Worm (Caenorhabditis elegans) whole organism, young adult: Measurements from ENCODE around the gene rsp-6.

Source experiments
- B0035.1 ChIP-seq: sonication (generic microtip); optimal IDR thresholded peaks from 2 replicates; lab custom pipeline; 2016; ENCODE audit warnings: missing genetic modification characterization, mild to moderate bottlenecking, missing compliant biosample characterization, missing genotype, missing genetic modification reagents
- B0336.3 ChIP-seq: fragments of 200-800 bp; sonication (Bioruptor generic); IDR thresholded peaks from 2 replicates; pipeline ENCODE4 v1.3.6; 2022; ENCODE audit warnings: missing genetic modification characterization, missing compliant biosample characterization
- F10E7.11 ChIP-seq: sonication (generic microtip); optimal IDR thresholded peaks from 2 replicates; lab custom pipeline; 2017; ENCODE audit warnings: mild to moderate bottlenecking, missing genetic modification characterization, moderate library complexity, missing compliant biosample characterization
- F22D6.2 ChIP-seq: sonication (generic microtip); optimal IDR thresholded peaks from 2 replicates; lab custom pipeline; 2016; ENCODE audit warnings: mild to moderate bottlenecking, missing genetic modification characterization, missing compliant biosample characterization
- F57A8.1 ChIP-seq: fragments of 200-800 bp; sonication (Bioruptor generic); optimal IDR thresholded peaks from 2 replicates; lab custom pipeline; 2018; ENCODE audit warnings: mild to moderate bottlenecking, missing genetic modification characterization, moderate library complexity, missing compliant biosample characterization
- T26A5.8 ChIP-seq: sonication (generic microtip); optimal IDR thresholded peaks from 2 replicates; lab custom pipeline; 2016; ENCODE audit warnings: missing genetic modification characterization, missing compliant biosample characterization
- Y67H2A.10 ChIP-seq: fragments of 200-800 bp; sonication (Bioruptor generic); conservative IDR thresholded peaks from 2 replicates; pipeline ENCODE4 v1.3.6; 2022; ENCODE audit warnings: missing genetic modification reagents, missing genetic modification characterization, missing compliant biosample characterization
- Y79H2A.3 ChIP-seq: fragments of 200-800 bp; sonication (Bioruptor generic); conservative IDR thresholded peaks from 2 replicates; pipeline ENCODE4 v1.3.6; 2022; ENCODE audit warnings: missing genetic modification reagents, missing genetic modification characterization, missing compliant biosample characterization
- aptf-3 ChIP-seq: fragments of 200-800 bp; sonication (Bioruptor generic); IDR thresholded peaks from 2 replicates; pipeline ENCODE4 v1.3.6; 2022; ENCODE audit warnings: missing genetic modification characterization, missing compliant biosample characterization
- attf-5 ChIP-seq: fragments of 200-800 bp; sonication (Bioruptor generic); optimal IDR thresholded peaks from 2 replicates; lab custom pipeline; 2018; ENCODE audit warnings: mild to moderate bottlenecking, missing genetic modification characterization, missing compliant biosample characterization
- attf-6 ChIP-seq: fragments of 200-800 bp; sonication (Bioruptor generic); IDR thresholded peaks from 2 replicates; pipeline ENCODE4 v1.3.6; 2022; ENCODE audit warnings: missing genetic modification reagents, missing genetic modification characterization, missing compliant biosample characterization
- bed-1 ChIP-seq: fragments of 200-800 bp; sonication (Bioruptor generic); IDR thresholded peaks from 2 replicates; pipeline ENCODE4 v1.3.6; 2022; ENCODE audit warnings: missing genetic modification reagents, missing genetic modification characterization, missing compliant biosample characterization
- ceh-79 ChIP-seq: sonication (generic microtip); optimal IDR thresholded peaks from 2 replicates; lab custom pipeline; 2017; ENCODE audit warnings: mild to moderate bottlenecking, missing genetic modification characterization, missing compliant biosample characterization
- dox-1 ChIP-seq: fragments of 200-800 bp; sonication (Bioruptor generic); IDR thresholded peaks from 2 replicates; pipeline ENCODE4 v1.3.6; 2022; ENCODE audit warnings: missing genetic modification reagents, missing genetic modification characterization, missing compliant biosample characterization
- egrh-3 ChIP-seq: fragments of 200-800 bp; sonication (Bioruptor generic); IDR thresholded peaks from 2 replicates; pipeline ENCODE4 v1.3.6; 2022; ENCODE audit warnings: missing genetic modification reagents, missing genetic modification characterization, missing compliant biosample characterization
- fkh-3 ChIP-seq: sonication (generic microtip); optimal IDR thresholded peaks from 2 replicates; lab custom pipeline; 2016; ENCODE audit warnings: mild to moderate bottlenecking, missing genetic modification characterization, missing compliant biosample characterization
- hrde-1 ChIP-seq: sonication (generic microtip); optimal IDR thresholded peaks from 2 replicates; lab custom pipeline; 2016; ENCODE audit warnings: missing genetic modification characterization, mild to moderate bottlenecking, missing compliant biosample characterization, moderate library complexity, missing genotype, missing genetic modification reagents, borderline replicate concordance
- lag-1 ChIP-seq: fragments of 200-800 bp; sonication (Bioruptor generic); IDR thresholded peaks from 2 replicates; pipeline ENCODE4 v1.3.6; 2022; ENCODE audit warnings: missing genetic modification reagents, missing genetic modification characterization, missing compliant biosample characterization
- mel-28 ChIP-seq: sonication (generic microtip); optimal IDR thresholded peaks from 2 replicates; lab custom pipeline; 2016; ENCODE audit warnings: borderline replicate concordance, mild to moderate bottlenecking, missing genetic modification characterization, missing compliant biosample characterization
- nhr-120 ChIP-seq: fragments of 200-800 bp; sonication (Bioruptor generic); IDR thresholded peaks from 2 replicates; pipeline ENCODE4 v1.3.6; 2022; ENCODE audit warnings: missing genetic modification characterization, missing compliant biosample characterization
- nhr-80 ChIP-seq: sonication (generic microtip); optimal IDR thresholded peaks from 2 replicates; lab custom pipeline; 2016; ENCODE audit warnings: missing genetic modification characterization, missing compliant biosample characterization
- pha-4 ChIP-seq: fragments of 150-350 bp; sonication (generic microtip); optimal IDR thresholded peaks from 2 replicates; lab custom pipeline; 2014; ENCODE audit warnings: missing biosample characterization, missing genetic modification reagents, missing genetic modification characterization
- repo-1 ChIP-seq: sonication (generic microtip); optimal IDR thresholded peaks from 2 replicates; lab custom pipeline; 2017; ENCODE audit warnings: mild to moderate bottlenecking, missing genetic modification characterization, missing compliant biosample characterization
- rpc-1 ChIP-seq, 2 experiments: fragments of 150-350 bp in 1 of 2; sonication (generic microtip) in 1 of 2; optimal IDR thresholded peaks; 2 replicates each; lab custom pipeline; 2014 to 2018; ENCODE audit warnings: missing biosample characterization in 1 of 2, missing genetic modification characterization in 1 of 2, missing genetic modification reagents in 1 of 2, missing genotype in 1 of 2
- snpc-1.1 ChIP-seq: sonication (generic microtip); optimal IDR thresholded peaks from 2 replicates; lab custom pipeline; 2017; ENCODE audit warnings: missing genetic modification characterization, mild to moderate bottlenecking, missing compliant biosample characterization, antibody characterized with exemption, moderate library complexity, missing genotype, missing genetic modification reagents; ENCODE audit not compliant: insufficient read depth
- snpc-4 ChIP-seq, 5 experiments: fragments of 150-350 bp in 1 of 5; sonication (generic microtip) in 4 of 5; optimal IDR thresholded peaks; 2 replicates each; lab custom pipeline; 2014 to 2018; ENCODE audit warnings: missing genetic modification characterization in 5 of 5, missing biosample characterization in 3 of 5, antibody characterized with exemption in 2 of 5, mild to moderate bottlenecking in 2 of 5, missing compliant biosample characterization in 2 of 5, missing genotype in 2 of 5, moderate library complexity in 2 of 5, missing genetic modification reagents in 1 of 5
- tbp1 ChIP-seq: fragments of 200-800 bp; sonication (Bioruptor generic); optimal IDR thresholded peaks from 2 replicates; lab custom pipeline; 2018; ENCODE audit warnings: mild to moderate bottlenecking, missing genetic modification characterization, missing compliant biosample characterization
- unc-130 ChIP-seq: sonication (generic microtip); optimal IDR thresholded peaks from 2 replicates; lab custom pipeline; 2016; ENCODE audit warnings: missing genetic modification reagents, missing genetic modification characterization, missing compliant biosample characterization
- zim-3 ChIP-seq: sonication (generic microtip); optimal IDR thresholded peaks from 2 replicates; lab custom pipeline; 2017; ENCODE audit warnings: mild to moderate bottlenecking, missing genetic modification characterization, moderate library complexity, missing compliant biosample characterization
- ztf-22 ChIP-seq: fragments of 200-800 bp; sonication (Bioruptor generic); optimal IDR thresholded peaks from 2 replicates; lab custom pipeline; 2018; ENCODE audit warnings: mild to moderate bottlenecking, missing genetic modification characterization, moderate library complexity, missing compliant biosample characterization

The rsp-6 gene

ce11 chrIV:7757245-7757644 is 33.8 kb downstream of the rsp-6 start, which contains the start of gene C46A5.4:
Gene C46A5.4 (minus strand): TSS chrIV:7757345.
- TF ChIP-seq B0035.1 (no peak), tbp1 (GFP tag; lab: Kevin White, UChicago) (no peak), F57A8.1 (no peak), attf-6 (GFP tag; lab: Robert Waterston, UW) (no peak), nhr-120 (GFP tag; lab: Robert Waterston, UW) (no peak), hrde-1 (no peak), dox-1 (GFP tag; lab: Robert Waterston, UW) (no peak), repo-1 (tag; lab: Kevin White, UChicago) (no peak), aptf-3 (GFP tag; lab: Robert Waterston, UW) (no peak), T26A5.8 (tag; lab: Kevin White, UChicago) (no peak), ceh-79 (tag; lab: Kevin White, UChicago) (no peak), pha-4 (no peak), Y79H2A.3 (GFP tag; lab: Robert Waterston, UW) (no peak), F10E7.11 (tag; lab: Kevin White, UChicago) (no peak), attf-5 (no peak), unc-130 (GFP tag; lab: Kevin White, UChicago) (no peak), ztf-22 (GFP tag; lab: Kevin White, UChicago) (no peak), lag-1 (no peak), rpc-1 (optimal IDR thresholded peaks at IDR 0.05; lab: Kevin White, UChicago) (no peak), rpc-1 (tag; optimal IDR thresholded peaks at IDR 0.05; lab: Kevin White, UChicago) (no peak)

- TF ChIP-seq egrh-3 (GFP tag; lab: Robert Waterston, UW) (peak; percentile 75; the same call in 1 of the 2 replicates), bed-1 (GFP tag; lab: Robert Waterston, UW) (no peak)
Measured at ce11 chrIV:7754114-7754513, 36.9 kb downstream of the rsp-6 start.

DNA sequence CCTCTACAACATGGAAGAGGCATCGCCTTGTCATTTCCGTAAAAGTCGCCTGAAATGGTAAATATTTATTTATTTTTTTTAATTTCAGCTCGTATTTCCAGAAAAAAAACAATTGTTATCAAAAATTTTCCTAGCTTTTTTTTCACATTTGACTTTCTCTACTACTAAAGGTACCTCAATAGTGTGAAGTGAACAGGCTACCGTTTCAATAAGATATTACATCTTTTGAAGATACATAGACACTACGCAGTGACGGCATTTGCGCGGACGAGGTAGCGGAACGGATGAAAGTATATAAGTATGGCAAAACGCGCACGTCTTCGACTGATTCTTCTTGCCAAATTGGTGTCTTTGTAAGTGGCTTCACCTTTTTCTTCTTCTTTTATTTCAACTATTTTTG is 37.9 kb downstream of the rsp-6 start, which contains the start of gene col-14:
col-14 (plus strand) TSS at position 301 of the 400 bp plus-strand sequence.
- no peak for TF ChIP-seq F22D6.2
- no peak for TF ChIP-seq B0336.3 (GFP tag; lab: Robert Waterston, UW)
- TF ChIP-seq unc-130 (GFP tag; lab: Kevin White, UChicago) = no peak
- TF ChIP-seq snpc-1.1 (tag; lab: Kevin White, UChicago) = no peak

DNA sequence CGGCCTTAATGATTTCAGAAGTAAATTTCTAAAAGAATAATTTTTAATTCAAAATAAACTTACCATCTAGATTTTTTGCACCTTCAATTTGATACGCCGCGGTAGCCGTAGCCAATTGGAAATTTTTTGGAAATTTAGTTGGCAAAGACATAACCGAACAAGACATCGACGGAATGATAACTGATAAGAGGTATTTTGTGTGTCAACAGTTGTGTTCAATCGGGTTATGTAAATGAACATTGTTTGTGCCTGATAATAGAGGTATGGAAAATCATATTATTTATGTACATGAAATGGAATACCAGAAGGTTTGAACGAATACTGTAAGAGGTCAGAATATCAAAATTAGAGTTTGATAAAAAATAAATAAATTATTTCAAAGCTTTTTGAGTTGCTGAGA is 43.2 kb downstream of the rsp-6 start, which contains the start of gene klo-1:
klo-1 (minus strand) TSS at position 388 of the 400 bp plus-strand sequence.
- TF ChIP-seq nhr-80 (tag; lab: Kevin White, UChicago) (peak; percentile 77), zim-3 (tag; lab: Kevin White, UChicago) (no peak)

- TF ChIP-seq snpc-4 (GFP tag; optimal IDR thresholded peaks at IDR 0.05; lab: Kevin White, UChicago) (no peak), snpc-4 (tag; optimal IDR thresholded peaks at IDR 0.05; lab: Kevin White, UChicago) (no peak), bed-1 (GFP tag; lab: Robert Waterston, UW) (no peak), fkh-3 (tag; lab: Kevin White, UChicago) (no peak), mel-28 (tag; lab: Kevin White, UChicago) (no peak), Y67H2A.10 (GFP tag; lab: Robert Waterston, UW) (no peak)
Measured at ce11 chrIV:7743539-7743938, 47.5 kb downstream of the rsp-6 start, which contains the start of gene npr-35. Gene npr-35 (plus strand): TSS chrIV:7743839.
